Fruit fly (Drosophila melanogaster) whole organism, embryonic: ENCODE results near the gene Rh5.
A peak's percentile ranks its signal among the peaks of the same experiment; 100 is the strongest.

Experiments
- Bdp1 ChIP-seq: fragments of 200-800 bp; sonication (Bioruptor generic); optimal IDR thresholded peaks from 3 replicates; lab custom pipeline; 2016; ENCODE audit warnings: missing biosample characterization, missing genetic modification characterization
- Blimp-1 ChIP-seq: fragments of 200-800 bp; sonication (Bioruptor generic); optimal IDR thresholded peaks from 3 replicates; lab custom pipeline; 2018; ENCODE audit warnings: missing biosample characterization, missing genetic modification characterization, mild to moderate bottlenecking, moderate library complexity, missing genetic modification reagents
- C15 ChIP-seq: fragments of 200-800 bp; sonication (Bioruptor generic); IDR thresholded peaks from 3 replicates; pipeline ENCODE4 v1.3.6; 2022; ENCODE audit warnings: missing biosample characterization, missing genetic modification characterization
- CG10274 ChIP-seq: fragments of 200-800 bp; sonication (Bioruptor generic); optimal IDR thresholded peaks from 3 replicates; lab custom pipeline; 2017; ENCODE audit warnings: missing biosample characterization, mild to moderate bottlenecking, missing genetic modification characterization
- CG12744 ChIP-seq: fragments of 200-800 bp; sonication (Bioruptor generic); optimal IDR thresholded peaks from 2 replicates; lab custom pipeline; 2016; ENCODE audit warnings: missing biosample characterization, missing genetic modification characterization
- CG12942 ChIP-seq: fragments of 200-800 bp; sonication (Bioruptor generic); optimal IDR thresholded peaks from 3 replicates; lab custom pipeline; 2016; ENCODE audit warnings: missing biosample characterization, missing genetic modification characterization
- CG14441 ChIP-seq: fragments of 200-800 bp; sonication (Bioruptor generic); IDR thresholded peaks from 2 replicates; pipeline ENCODE4 v1.3.6; 2022; ENCODE audit warnings: missing biosample characterization, missing genetic modification characterization
- CG16813 ChIP-seq: fragments of 200-800 bp; sonication (Bioruptor generic); IDR thresholded peaks from 3 replicates; pipeline ENCODE4 v1.3.6; 2022; ENCODE audit warnings: missing biosample characterization, missing genetic modification characterization; ENCODE audit not compliant: partially characterized antibody
- CG17328 ChIP-seq: fragments of 200-800 bp; sonication (Bioruptor generic); IDR thresholded peaks from 2 replicates; pipeline ENCODE4 v1.3.6; 2022; ENCODE audit warnings: missing biosample characterization, missing genetic modification characterization
- CG17361 ChIP-seq: fragments of 200-800 bp; sonication (Bioruptor generic); IDR thresholded peaks from 3 replicates; pipeline ENCODE4 v1.3.6; 2022; ENCODE audit warnings: missing biosample characterization, missing genetic modification characterization
- CG17829 ChIP-seq: fragments of 200-800 bp; optimal IDR thresholded peaks from 2 replicates; lab custom pipeline; 2019; ENCODE audit warnings: missing biosample characterization, mild to moderate bottlenecking, missing genetic modification characterization, moderate library complexity
- CG17912 ChIP-seq: fragments of 200-800 bp; sonication (Bioruptor generic); optimal IDR thresholded peaks from 2 replicates; lab custom pipeline; 2018; ENCODE audit warnings: missing biosample characterization, mild to moderate bottlenecking, missing genetic modification characterization
- CG2199 ChIP-seq: fragments of 200-800 bp; sonication (Bioruptor generic); IDR thresholded peaks from 3 replicates; pipeline ENCODE4 v1.3.6; 2022; ENCODE audit warnings: missing biosample characterization, missing genetic modification characterization
- CG3847 ChIP-seq: fragments of 200-800 bp; sonication (Bioruptor generic); IDR thresholded peaks from 2 replicates; pipeline ENCODE4 v1.3.6; 2022; ENCODE audit warnings: missing biosample characterization, missing genetic modification characterization
- CG4360 ChIP-seq: fragments of 200-800 bp; sonication (Bioruptor generic); IDR thresholded peaks from 2 replicates; pipeline ENCODE4 v1.3.6; 2022; ENCODE audit warnings: missing biosample characterization, missing genetic modification characterization
- CG4424 ChIP-seq: fragments of 200-800 bp; sonication (Bioruptor generic); optimal IDR thresholded peaks from 3 replicates; lab custom pipeline; 2016; ENCODE audit warnings: missing biosample characterization, missing genetic modification characterization
- CG4854 ChIP-seq: fragments of 200-800 bp; sonication (Bioruptor generic); optimal IDR thresholded peaks from 2 replicates; lab custom pipeline; 2016; ENCODE audit warnings: missing biosample characterization, missing genetic modification characterization, inconsistent platforms
- CG6254 ChIP-seq: fragments of 200-800 bp; sonication (Bioruptor generic); optimal IDR thresholded peaks from 3 replicates; lab custom pipeline; 2017; ENCODE audit warnings: mild to moderate bottlenecking, missing biosample characterization, missing genetic modification reagents, missing genetic modification characterization
- CG6272 ChIP-seq: fragments of 200-800 bp; sonication (Bioruptor generic); IDR thresholded peaks from 2 replicates; pipeline ENCODE4 v1.3.6; 2022; ENCODE audit warnings: missing biosample characterization, missing genetic modification characterization
- CG8290 ChIP-seq, 3 experiments: fragments of 200-800 bp; sonication (Bioruptor generic); optimal IDR thresholded peaks; 2 replicates each; lab custom pipeline; 2016 to 2019; ENCODE audit warnings: missing biosample characterization in 3 of 3, missing genetic modification characterization in 3 of 3, mild to moderate bottlenecking in 2 of 3, moderate library complexity in 1 of 3
- CG8478 ChIP-seq: fragments of >200 bp; optimal IDR thresholded peaks from 2 replicates; lab custom pipeline; 2018
- CG8924 ChIP-seq: fragments of 200-800 bp; optimal IDR thresholded peaks from 3 replicates; lab custom pipeline; 2019; ENCODE audit warnings: missing biosample characterization, mild to moderate bottlenecking, missing genetic modification characterization, moderate library complexity
- CG9437 ChIP-seq: fragments of 200-800 bp; sonication (Bioruptor generic); optimal IDR thresholded peaks from 2 replicates; lab custom pipeline; 2018; ENCODE audit warnings: missing biosample characterization, mild to moderate bottlenecking, missing genetic modification characterization
- CG9797 ChIP-seq: fragments of 200-800 bp; sonication (Bioruptor generic); optimal IDR thresholded peaks from 3 replicates; lab custom pipeline; 2018; ENCODE audit warnings: missing biosample characterization, mild to moderate bottlenecking, missing genetic modification characterization
- CHES-1-like ChIP-seq: fragments of 200-800 bp; sonication (Bioruptor generic); optimal IDR thresholded peaks from 2 replicates; lab custom pipeline; 2016; ENCODE audit warnings: missing biosample characterization, missing genetic modification characterization
- Dbx ChIP-seq: fragments of 200-800 bp; sonication (Bioruptor generic); IDR thresholded peaks from 3 replicates; pipeline ENCODE4 v1.3.6; 2022; ENCODE audit warnings: missing biosample characterization, missing genetic modification characterization
- Dfd ChIP-seq, 2 experiments: fragments of >200 bp; optimal IDR thresholded peaks; 2 replicates each; lab custom pipeline; 2017; ENCODE audit warnings: missing biosample characterization in 2 of 2, missing genetic modification characterization in 2 of 2
- Myb ChIP-seq: fragments of 200-800 bp; sonication (Bioruptor generic); optimal IDR thresholded peaks from 2 replicates; lab custom pipeline; 2016; ENCODE audit warnings: missing biosample characterization, missing genetic modification characterization
- Nf-YA ChIP-seq: fragments of 200-800 bp; sonication (Bioruptor generic); IDR thresholded peaks from 2 replicates; pipeline ENCODE4 v1.3.6; 2022; ENCODE audit warnings: missing biosample characterization, missing genetic modification characterization
- Nf-YC ChIP-seq: fragments of 200-800 bp; optimal IDR thresholded peaks from 3 replicates; lab custom pipeline; 2019; ENCODE audit warnings: missing biosample characterization, mild to moderate bottlenecking, missing genetic modification characterization, moderate library complexity
- Optix ChIP-seq: fragments of 200-800 bp; sonication (Bioruptor generic); IDR thresholded peaks from 3 replicates; pipeline ENCODE4 v1.3.6; 2022; ENCODE audit warnings: missing biosample characterization, missing genetic modification characterization
- PHDP ChIP-seq: fragments of 200-800 bp; sonication (Bioruptor generic); optimal IDR thresholded peaks from 3 replicates; lab custom pipeline; 2018; ENCODE audit warnings: missing biosample characterization, mild to moderate bottlenecking, missing genetic modification characterization, moderate library complexity
- Sin3A ChIP-seq: fragments of >200 bp; optimal IDR thresholded peaks from 2 replicates; lab custom pipeline; 2018
- Sox100B ChIP-seq: fragments of 200-800 bp; sonication (Bioruptor generic); optimal IDR thresholded peaks from 3 replicates; lab custom pipeline; 2018; ENCODE audit warnings: missing biosample characterization, mild to moderate bottlenecking, missing genetic modification characterization
- amos ChIP-seq: fragments of 200-800 bp; sonication (Bioruptor generic); IDR thresholded peaks from 2 replicates; pipeline ENCODE4 v1.3.6; 2022; ENCODE audit warnings: missing biosample characterization, missing genetic modification characterization; ENCODE audit not compliant: partially characterized antibody
- az2 ChIP-seq: fragments of 200-800 bp; sonication (Bioruptor generic); optimal IDR thresholded peaks from 3 replicates; lab custom pipeline; 2016; ENCODE audit warnings: missing biosample characterization, missing genetic modification characterization
- cg ChIP-seq: fragments of 200-800 bp; sonication (Bioruptor generic); optimal IDR thresholded peaks from 3 replicates; lab custom pipeline; 2019; ENCODE audit warnings: missing biosample characterization, mild to moderate bottlenecking, missing genetic modification characterization, moderate library complexity
- dati ChIP-seq: fragments of 200-800 bp; sonication (Bioruptor generic); IDR thresholded peaks from 2 replicates; pipeline ENCODE4 v1.3.6; 2022; ENCODE audit warnings: missing biosample characterization, missing genetic modification characterization
- dmrt99B ChIP-seq: fragments of 200-800 bp; sonication (Bioruptor generic); optimal IDR thresholded peaks from 2 replicates; lab custom pipeline; 2018; ENCODE audit warnings: missing biosample characterization, mild to moderate bottlenecking, missing genetic modification characterization, moderate library complexity
- ewg ChIP-seq: fragments of 200-800 bp; sonication (Bioruptor generic); optimal IDR thresholded peaks from 3 replicates; lab custom pipeline; 2017; ENCODE audit warnings: mild to moderate bottlenecking, missing biosample characterization, missing genetic modification reagents, missing genetic modification characterization
- fru ChIP-seq: fragments of >200 bp; optimal IDR thresholded peaks from 2 replicates; lab custom pipeline; 2017
- lilli ChIP-seq: fragments of 200-800 bp; sonication (Bioruptor generic); optimal IDR thresholded peaks from 3 replicates; lab custom pipeline; 2016; ENCODE audit warnings: missing biosample characterization, missing genetic modification characterization
- lmd ChIP-seq: fragments of 200-800 bp; sonication (Bioruptor generic); IDR thresholded peaks from 2 replicates; pipeline ENCODE4 v1.3.6; 2022; ENCODE audit warnings: missing biosample characterization, missing genetic modification characterization
- lov ChIP-seq, 2 experiments: fragments of 200-800 bp in 1 of 2; fragments of >200 bp in 1 of 2; sonication (Bioruptor generic) in 1 of 2; IDR thresholded peaks in 1 of 2; optimal IDR thresholded peaks in 1 of 2; 2 replicates in 1 of 2; 3 replicates in 1 of 2; pipeline versions ENCODE4 v1.3.6 to Lab custom; 2017 to 2022; ENCODE audit warnings: missing biosample characterization in 1 of 2, missing genetic modification characterization in 1 of 2
- nerfin-1 ChIP-seq: fragments of 200-800 bp; sonication (Bioruptor generic); optimal IDR thresholded peaks from 3 replicates; lab custom pipeline; 2019; ENCODE audit warnings: missing biosample characterization, mild to moderate bottlenecking, missing genetic modification characterization, moderate library complexity
- phol ChIP-seq: fragments of 200-800 bp; sonication (Bioruptor generic); optimal IDR thresholded peaks from 3 replicates; lab custom pipeline; 2018; ENCODE audit warnings: missing biosample characterization, mild to moderate bottlenecking, missing genetic modification characterization, moderate library complexity
- pros ChIP-seq: fragments of 200-800 bp; sonication (Bioruptor generic); optimal IDR thresholded peaks from 3 replicates; lab custom pipeline; 2019; ENCODE audit warnings: missing biosample characterization, mild to moderate bottlenecking, missing genetic modification characterization, moderate library complexity
- rib ChIP-seq: fragments of 200-800 bp; sonication (Bioruptor generic); IDR thresholded peaks from 2 replicates; pipeline ENCODE4 v1.3.6; 2022; ENCODE audit warnings: missing biosample characterization, missing genetic modification characterization
- row ChIP-seq: fragments of 200-800 bp; sonication (Bioruptor generic); IDR thresholded peaks from 3 replicates; pipeline ENCODE4 v1.3.6; 2022; ENCODE audit warnings: missing biosample characterization, missing genetic modification characterization
- seq ChIP-seq: fragments of 200-800 bp; sonication (Bioruptor generic); IDR thresholded peaks from 2 replicates; pipeline ENCODE4 v1.3.6; 2022; ENCODE audit warnings: missing biosample characterization, missing genetic modification characterization
- sim ChIP-seq: fragments of 200-800 bp; sonication (Bioruptor generic); IDR thresholded peaks from 2 replicates; pipeline ENCODE4 v1.3.6; 2022; ENCODE audit warnings: missing biosample characterization, missing genetic modification characterization
- zen ChIP-seq: fragments of 200-800 bp; sonication (Bioruptor generic); optimal IDR thresholded peaks from 3 replicates; lab custom pipeline; 2018; ENCODE audit warnings: missing biosample characterization, mild to moderate bottlenecking, missing genetic modification characterization, moderate library complexity

The Rh5 gene

dm6 chr2L:11989210-11989609, 18.7 kb upstream of the Rh5 start:
- TF ChIP-seq lov (optimal IDR thresholded peaks at IDR 0.05; lab: Kevin White, UChicago) (no peak), lov (GFP tag; IDR thresholded peaks at IDR 0.05; lab: Robert Waterston, UW) (no peak), CHES-1-like (no peak), Sox100B (no peak), CG4424 (no peak), Nf-YC (tag; lab: Kevin White, UChicago) (no peak), Sin3A (no peak), fru (lab: Kevin White, UChicago) (no peak), C15 (GFP tag; lab: Robert Waterston, UW) (no peak), sim (no peak), CG6254 (GFP tag; lab: Kevin White, UChicago) (no peak), CG8478 (lab: Kevin White, UChicago) (no peak), pros (GFP tag; lab: Kevin White, UChicago) (no peak), CG12942 (GFP tag; lab: Kevin White, UChicago) (no peak), CG17361 (GFP tag; lab: Robert Waterston, UW) (no peak)

dm6 chr2L:11989729-11990128, 18.2 kb upstream of the Rh5 start, which contains the start of the genes zuc and dgt2:
TSS of gene zuc (minus strand) at chr2L:11989882.
TSS of gene dgt2 (plus strand) at chr2L:11989936.
- TF ChIP-seq CG17912 (GFP tag; lab: Kevin White, UChicago) (no peak), CG14441 (GFP tag; lab: Robert Waterston, UW) (no peak), az2 (GFP tag; lab: Kevin White, UChicago) (no peak), Dbx (no peak), CG8290 (GFP tag; optimal IDR thresholded peaks at IDR 0.05; lab: Kevin White, UChicago) (no peak), CG8290 (tag; optimal IDR thresholded peaks at IDR 0.05; lab: Kevin White, UChicago) (no peak), seq (GFP tag; lab: Robert Waterston, UW) (no peak), CG9437 (GFP tag; lab: Kevin White, UChicago) (no peak), ewg (GFP tag; lab: Kevin White, UChicago) (peak; percentile 75), zen (tag; lab: Kevin White, UChicago) (peak; percentile 7), CG12744 (GFP tag; lab: Kevin White, UChicago) (no peak), CG10274 (GFP tag; lab: Kevin White, UChicago) (no peak), lmd (GFP tag; lab: Robert Waterston, UW) (no peak), CG17829 (tag; lab: Kevin White, UChicago) (peak; percentile 11), amos (GFP tag; lab: Robert Waterston, UW) (peak; percentile 35; the same call in 1 of the 2 replicates), dati (GFP tag; lab: Robert Waterston, UW) (no peak), CG17328 (GFP tag; lab: Robert Waterston, UW) (no peak), row (GFP tag; lab: Robert Waterston, UW) (peak; percentile 27; the same call in 1 of the 3 replicates), CG16813 (peak; percentile 31; the same call in 1 of the 3 replicates), cg (no peak), CG4854 (GFP tag; lab: Kevin White, UChicago) (no peak), CG2199 (no peak), Dfd (GFP tag; optimal IDR thresholded peaks at IDR 0.05; lab: Kevin White, UChicago) (no peak), CG3847 (GFP tag; lab: Robert Waterston, UW) (peak; percentile 36; the same call in 1 of the 2 replicates), CG4360 (GFP tag; lab: Robert Waterston, UW) (no peak), rib (GFP tag; lab: Robert Waterston, UW) (no peak), CG6272 (GFP tag; lab: Robert Waterston, UW) (no peak), Nf-YA (GFP tag; lab: Robert Waterston, UW) (no peak), dmrt99B (tag; lab: Kevin White, UChicago) (no peak), nerfin-1 (tag; lab: Kevin White, UChicago) (no peak), lilli (GFP tag; lab: Kevin White, UChicago) (no peak), PHDP (tag; lab: Kevin White, UChicago) (no peak), CG8924 (tag; lab: Kevin White, UChicago) (peak; percentile 10), Bdp1 (GFP tag; lab: Kevin White, UChicago) (no peak), Myb (GFP tag; lab: Kevin White, UChicago) (peak; percentile 11), Blimp-1 (GFP tag; lab: Kevin White, UChicago) (no peak), phol (tag; lab: Kevin White, UChicago) (peak; percentile 32), Optix (GFP tag; lab: Robert Waterston, UW) (no peak), CG9797 (peak; percentile 71)
